Fruit fly (Drosophila melanogaster): ENCODE measurements around the gene Mitofilin.

The Mitofilin gene

dm6 chr3R:22026922-22027742 is 4.0 kb upstream of the Mitofilin start, which contains the start of the genes Cchl and ND-42 (continued):
- TF ChIP-seq wek (GFP tag; optimal IDR thresholded peaks at IDR 0.05): peak; percentile 4
- peak; percentile 76 for TF ChIP-seq Dek (tag; optimal IDR thresholded peaks at IDR 0.05)
- peak; percentile 74 for TF ChIP-seq CG1233 (GFP tag; optimal IDR thresholded peaks at IDR 0.05)
- TF ChIP-seq CG3065 (GFP tag; optimal IDR thresholded peaks at IDR 0.05): peak; percentile 80
- no peak for TF ChIP-seq bigmax (GFP tag; optimal IDR thresholded peaks at IDR 0.05)
- TF ChIP-seq CG7357 (GFP tag; IDR thresholded peaks at IDR 0.05): peak; percentile 28; the same call in 1 of the 3 replicates
- TF ChIP-seq CG8359 (GFP tag; optimal IDR thresholded peaks at IDR 0.05; ENCODE audit: borderline replicate concordance): peak; percentile 16
- TF ChIP-seq Spps (tag; optimal IDR thresholded peaks at IDR 0.05): peak; percentile 25
- peak; percentile 36; the same call in 1 of the 3 replicates for TF ChIP-seq CG11560 (tag; IDR thresholded peaks at IDR 0.05)
- TF ChIP-seq ken (GFP tag; IDR thresholded peaks at IDR 0.05): no peak
- TF ChIP-seq nmo (GFP tag; optimal IDR thresholded peaks at IDR 0.05): peak; percentile 86
- TF ChIP-seq row (GFP tag; IDR thresholded peaks at IDR 0.05): peak; percentile 92
- peak; percentile 88 for TF ChIP-seq B-H2 (GFP tag; optimal IDR thresholded peaks at IDR 0.05)
- peak; percentile 81 for TF ChIP-seq Abd-B (GFP tag; optimal IDR thresholded peaks at IDR 0.05)
- no peak for TF ChIP-seq fru (optimal IDR thresholded peaks at IDR 0.05)
- TF ChIP-seq CG8388 (GFP tag; optimal IDR thresholded peaks at IDR 0.05): peak; percentile 76
- 0 out of 2 replicates have a peak, but pooled peaks have one; percentile 6 for TF ChIP-seq cas (GFP tag; IDR thresholded peaks at IDR 0.05)
- peak; percentile 26 for TF ChIP-seq Atf-2 (GFP tag; optimal IDR thresholded peaks at IDR 0.05)
- no peak for TF ChIP-seq gce (GFP tag; IDR thresholded peaks at IDR 0.05)
- no peak for TF ChIP-seq Hmr (GFP tag; optimal IDR thresholded peaks at IDR 0.05)
- peak; percentile 85 for TF ChIP-seq ind (GFP tag; optimal IDR thresholded peaks at IDR 0.05)
- no peak; the same call in 2 of the 3 replicates for TF ChIP-seq zen2 (GFP tag; IDR thresholded peaks at IDR 0.05; ENCODE audit: partially characterized antibody)
- peak; percentile 75 for TF ChIP-seq HLH54F (GFP tag; optimal IDR thresholded peaks at IDR 0.05)
- TF ChIP-seq CoRest (tag; optimal IDR thresholded peaks at IDR 0.05): peak; percentile 92
- TF ChIP-seq sima (GFP tag; optimal IDR thresholded peaks at IDR 0.05): no peak
- peak; percentile 77 for TF ChIP-seq CG6272 (GFP tag; IDR thresholded peaks at IDR 0.05)
- peak; percentile 9 for TF ChIP-seq en (GFP tag; optimal IDR thresholded peaks at IDR 0.05)
- TF ChIP-seq chif (GFP tag; optimal IDR thresholded peaks at IDR 0.05): peak; percentile 29 to 50
- no peak for TF ChIP-seq Doc2 (GFP tag; IDR thresholded peaks at IDR 0.05)
- peak; percentile 45 for TF ChIP-seq CG9609 (GFP tag; optimal IDR thresholded peaks at IDR 0.05)
- TF ChIP-seq CG43689 (GFP tag; IDR thresholded peaks at IDR 0.05): peak; percentile 33; the same call in 1 of the 2 replicates
- peak; percentile 62 for TF ChIP-seq al (GFP tag; IDR thresholded peaks at IDR 0.05)
- TF ChIP-seq CG7839 (tag; optimal IDR thresholded peaks at IDR 0.05): no peak
- TF ChIP-seq CG34224 (GFP tag; IDR thresholded peaks at IDR 0.05; ENCODE audit: partially characterized antibody): peak; percentile 59; the same call in 2 of the 3 replicates
- TF ChIP-seq CG18619 (GFP tag; optimal IDR thresholded peaks at IDR 0.05): peak; percentile 80
- TF ChIP-seq CG15601 (tag; optimal IDR thresholded peaks at IDR 0.05): peak; percentile 61
- peak; percentile 30; the same call in 2 of the 3 replicates for TF ChIP-seq CG14050 (GFP tag; IDR thresholded peaks at IDR 0.05)
- peak; percentile 51 for TF ChIP-seq Nf-YB (GFP tag; optimal IDR thresholded peaks at IDR 0.05)
- TF ChIP-seq CG10979 (tag; optimal IDR thresholded peaks at IDR 0.05): peak; percentile 70
- peak; percentile 46 for TF ChIP-seq seq (GFP tag; IDR thresholded peaks at IDR 0.05)
- TF ChIP-seq CG14965 (GFP tag; optimal IDR thresholded peaks at IDR 0.05; ENCODE audit: borderline replicate concordance): no peak
- TF ChIP-seq CG13775 (GFP tag; optimal IDR thresholded peaks at IDR 0.05): peak; percentile 91
- TF ChIP-seq YL-1 (GFP tag; optimal IDR thresholded peaks at IDR 0.05): peak; percentile 88
- TF ChIP-seq CG30403 (GFP tag; optimal IDR thresholded peaks at IDR 0.05): peak; percentile 91
- TF ChIP-seq MTF-1 (GFP tag; optimal IDR thresholded peaks at IDR 0.05; ENCODE audit: borderline replicate concordance): peak; percentile 23
- TF ChIP-seq eyg (GFP tag; optimal IDR thresholded peaks at IDR 0.05): peak; percentile 55
- TF ChIP-seq vfl (GFP tag; optimal IDR thresholded peaks at IDR 0.05): peak; percentile 76
- no peak for TF ChIP-seq CG8281 (tag; optimal IDR thresholded peaks at IDR 0.05)

All from whole organism, embryonic.